Worm (Caenorhabditis elegans) whole organism, L4 larva: Measurements from ENCODE around the gene lon-3.
A peak's percentile ranks its signal among the peaks of the same experiment; 100 is the strongest.

Source experiments
- F10B5.3 ChIP-seq: sonication (generic microtip); optimal IDR thresholded peaks from 2 replicates; lab custom pipeline; 2016; ENCODE audit warnings: mild to moderate bottlenecking, missing genetic modification characterization, missing compliant biosample characterization
- F26F4.8 ChIP-seq: fragments of 200-800 bp; sonication (Bioruptor generic); conservative IDR thresholded peaks from 2 replicates; pipeline ENCODE4 v1.3.6; 2022; ENCODE audit warnings: missing genetic modification characterization, missing compliant biosample characterization
- F49E8.2 ChIP-seq: sonication (generic microtip); optimal IDR thresholded peaks from 2 replicates; lab custom pipeline; 2016; ENCODE audit warnings: missing compliant biosample characterization, mild to moderate bottlenecking, missing genetic modification characterization, borderline replicate concordance
- Y75B8A.6 ChIP-seq: fragments of 200-800 bp; sonication (Bioruptor generic); IDR thresholded peaks from 2 replicates; pipeline ENCODE4 v1.3.6; 2022; ENCODE audit warnings: missing genetic modification reagents, missing genetic modification characterization, missing compliant biosample characterization
- attf-4 ChIP-seq: sonication (generic microtip); optimal IDR thresholded peaks from 3 replicates; lab custom pipeline; 2017; ENCODE audit warnings: missing biosample characterization, missing genetic modification characterization
- ceh-28 ChIP-seq: fragments of 150-350 bp; optimal IDR thresholded peaks from 2 replicates; lab custom pipeline; 2014; ENCODE audit warnings: missing biosample characterization, missing genetic modification reagents, missing genetic modification characterization
- ceh-32 ChIP-seq: sonication (generic microtip); optimal IDR thresholded peaks from 2 replicates; lab custom pipeline; 2016; ENCODE audit warnings: mild to moderate bottlenecking, missing genetic modification characterization, missing compliant biosample characterization; ENCODE audit not compliant: poor library complexity
- ceh-44 ChIP-seq: fragments of 200-800 bp; sonication (Bioruptor generic); IDR thresholded peaks from 2 replicates; pipeline ENCODE4 v1.3.6; 2022; ENCODE audit warnings: missing genetic modification reagents, missing genetic modification characterization, missing compliant biosample characterization
- ceh-62 ChIP-seq: sonication (generic microtip); optimal IDR thresholded peaks from 2 replicates; lab custom pipeline; 2017; ENCODE audit warnings: missing biosample characterization, missing genetic modification characterization
- ceh-82 ChIP-seq: sonication (generic microtip); optimal IDR thresholded peaks from 2 replicates; lab custom pipeline; 2017; ENCODE audit warnings: missing biosample characterization, missing genetic modification characterization
- ces-1 ChIP-seq: fragments of 150-350 bp; sonication (generic microtip); optimal IDR thresholded peaks from 4 replicates; lab custom pipeline; 2014; ENCODE audit warnings: missing biosample characterization, missing genetic modification reagents, missing genetic modification characterization
- cey-2 ChIP-seq: sonication (generic microtip); optimal IDR thresholded peaks from 3 replicates; lab custom pipeline; 2017; ENCODE audit warnings: missing genetic modification characterization, mild to moderate bottlenecking, missing compliant biosample characterization, antibody characterized with exemption, borderline replicate concordance; ENCODE audit not compliant: insufficient read depth
- daf-12 ChIP-seq: fragments of 150-350 bp; optimal IDR thresholded peaks from 2 replicates; lab custom pipeline; 2014; ENCODE audit warnings: missing biosample characterization, missing genetic modification reagents, missing genetic modification characterization
- daf-16 ChIP-seq, 3 experiments: sonication (generic microtip); optimal IDR thresholded peaks; 2 replicates each; lab custom pipeline; 2016 to 2017; ENCODE audit warnings: missing genetic modification characterization in 3 of 3, missing genetic modification reagents in 3 of 3, mild to moderate bottlenecking in 2 of 3, missing compliant biosample characterization in 2 of 3, missing biosample characterization in 1 of 3, moderate library complexity in 1 of 3
- dmd-6 ChIP-seq: fragments of 200-800 bp; sonication (Bioruptor generic); IDR thresholded peaks from 2 replicates; pipeline ENCODE4 v1.3.6; 2022; ENCODE audit warnings: missing genetic modification reagents, missing genetic modification characterization, missing compliant biosample characterization
- dmd-8 ChIP-seq: fragments of 200-800 bp; sonication (Bioruptor generic); IDR thresholded peaks from 2 replicates; pipeline ENCODE4 v1.3.6; 2022; ENCODE audit warnings: missing genetic modification characterization, missing compliant biosample characterization
- dve-1 ChIP-seq: sonication (generic microtip); optimal IDR thresholded peaks from 2 replicates; lab custom pipeline; 2017; ENCODE audit warnings: antibody characterized with exemption, mild to moderate bottlenecking, missing genetic modification characterization, missing compliant biosample characterization; ENCODE audit not compliant: insufficient read depth
- hlh-30 ChIP-seq: sonication (generic microtip); optimal IDR thresholded peaks from 2 replicates; lab custom pipeline; 2017; ENCODE audit warnings: antibody characterized with exemption, mild to moderate bottlenecking, missing genetic modification characterization, missing compliant biosample characterization; ENCODE audit not compliant: insufficient read depth
- hmg-1.1 ChIP-seq: fragments of 200-800 bp; sonication (Bioruptor generic); IDR thresholded peaks from 2 replicates; pipeline ENCODE4 v1.3.6; 2022; ENCODE audit warnings: missing genetic modification reagents, missing genetic modification characterization, missing compliant biosample characterization
- lim-7 ChIP-seq: fragments of 200-800 bp; sonication (Bioruptor generic); IDR thresholded peaks from 2 replicates; pipeline ENCODE4 v1.3.6; 2022; ENCODE audit warnings: missing genetic modification characterization, missing compliant biosample characterization
- lin-38 ChIP-seq: fragments of 200-800 bp; sonication (Bioruptor generic); IDR thresholded peaks from 2 replicates; pipeline ENCODE4 v1.3.6; 2022; ENCODE audit warnings: missing genetic modification reagents, missing genetic modification characterization, missing compliant biosample characterization
- mdl-1 ChIP-seq, 2 experiments: fragments of 150-350 bp in 1 of 2; sonication (generic microtip) in 1 of 2; optimal IDR thresholded peaks; 2 replicates each; lab custom pipeline; 2014 to 2017; ENCODE audit warnings: missing biosample characterization in 2 of 2, missing genetic modification characterization in 2 of 2
- mdt-29 ChIP-seq: fragments of 200-800 bp; sonication (Bioruptor generic); IDR thresholded peaks from 2 replicates; pipeline ENCODE4 v1.3.6; 2022; ENCODE audit warnings: missing genetic modification reagents, missing genetic modification characterization, missing compliant biosample characterization
- mep-1 ChIP-seq: fragments of 150-350 bp; sonication (generic microtip); optimal IDR thresholded peaks from 3 replicates; lab custom pipeline; 2014; ENCODE audit warnings: missing biosample characterization, missing genetic modification characterization
- mes-2 ChIP-seq: sonication (generic microtip); optimal IDR thresholded peaks from 2 replicates; lab custom pipeline; 2016; ENCODE audit warnings: missing genotype, mild to moderate bottlenecking, missing genetic modification characterization, missing compliant biosample characterization; ENCODE audit not compliant: poor library complexity, severe bottlenecking
- mxl-3 ChIP-seq: fragments of 200-800 bp; sonication (Bioruptor generic); optimal IDR thresholded peaks from 2 replicates; lab custom pipeline; 2018; ENCODE audit warnings: mild to moderate bottlenecking, missing genetic modification characterization, missing compliant biosample characterization
- nhr-10 ChIP-seq: fragments of 150-350 bp; optimal IDR thresholded peaks from 2 replicates; lab custom pipeline; 2014; ENCODE audit warnings: missing biosample characterization, missing genetic modification characterization
- nhr-102 ChIP-seq: sonication (generic microtip); optimal IDR thresholded peaks from 2 replicates; lab custom pipeline; 2016; ENCODE audit warnings: mild to moderate bottlenecking, missing genetic modification characterization, moderate library complexity, missing compliant biosample characterization
- nhr-11 ChIP-seq: fragments of 150-350 bp; optimal IDR thresholded peaks from 2 replicates; lab custom pipeline; 2014; ENCODE audit warnings: missing biosample characterization, missing genetic modification characterization
- nhr-237 ChIP-seq: sonication (generic microtip); optimal IDR thresholded peaks from 2 replicates; lab custom pipeline; 2017; ENCODE audit warnings: missing biosample characterization, missing genetic modification characterization
- nhr-28 ChIP-seq: fragments of 150-350 bp; optimal IDR thresholded peaks from 2 replicates; lab custom pipeline; 2014; ENCODE audit warnings: missing biosample characterization, missing genetic modification characterization
- nhr-48 ChIP-seq: sonication (generic microtip); optimal IDR thresholded peaks from 2 replicates; lab custom pipeline; 2016; ENCODE audit warnings: mild to moderate bottlenecking, missing genetic modification characterization, missing compliant biosample characterization
- pha-4 ChIP-seq, 2 experiments: fragments of 150-350 bp in 1 of 2; fragments of 200-800 bp in 1 of 2; sonication (Bioruptor generic) in 1 of 2; IDR thresholded peaks in 1 of 2; optimal IDR thresholded peaks in 1 of 2; 2 replicates each; pipeline versions ENCODE4 v1.3.6 to Lab custom; 2014 to 2022; ENCODE audit warnings: missing genetic modification characterization in 2 of 2, missing genetic modification reagents in 2 of 2, missing biosample characterization in 1 of 2, missing compliant biosample characterization in 1 of 2
- pqm-1 ChIP-seq: sonication (generic microtip); optimal IDR thresholded peaks from 2 replicates; lab custom pipeline; 2017; ENCODE audit warnings: missing biosample characterization, missing genetic modification characterization
- rbr-2 ChIP-seq: sonication (generic microtip); optimal IDR thresholded peaks from 2 replicates; lab custom pipeline; 2016; ENCODE audit warnings: missing genotype, missing genetic modification characterization, missing compliant biosample characterization
- saeg-2 ChIP-seq: fragments of 200-800 bp; sonication (Bioruptor generic); IDR thresholded peaks from 2 replicates; pipeline ENCODE4 v1.3.6; 2022; ENCODE audit warnings: missing genetic modification reagents, missing genetic modification characterization, missing compliant biosample characterization
- skn-1 ChIP-seq: fragments of 150-350 bp; optimal IDR thresholded peaks from 2 replicates; lab custom pipeline; 2014; ENCODE audit warnings: missing biosample characterization, missing genetic modification characterization
- snpc-4 ChIP-seq: fragments of 150-350 bp; optimal IDR thresholded peaks from 2 replicates; lab custom pipeline; 2014; ENCODE audit warnings: missing biosample characterization, missing genetic modification characterization
- spr-3 ChIP-seq: fragments of 200-800 bp; sonication (Bioruptor generic); optimal IDR thresholded peaks from 2 replicates; lab custom pipeline; 2018; ENCODE audit warnings: mild to moderate bottlenecking, missing genetic modification characterization, missing compliant biosample characterization
- tag-97 ChIP-seq: fragments of 200-800 bp; sonication (Bioruptor generic); IDR thresholded peaks from 2 replicates; pipeline ENCODE4 v1.3.6; 2022; ENCODE audit warnings: missing genetic modification characterization, missing compliant biosample characterization
- unc-62 ChIP-seq, 3 experiments: fragments of 150-350 bp in 1 of 3; sonication (generic microtip); optimal IDR thresholded peaks in 2 of 3; peaks in 1 of 3; 1 replicate in 1 of 3; 2 replicates in 2 of 3; lab custom pipeline; 2014 to 2017; ENCODE audit warnings: missing biosample characterization in 3 of 3, missing genetic modification characterization in 3 of 3, missing genetic modification reagents in 3 of 3, missing genotype in 1 of 3
- vab-7 ChIP-seq: fragments of 200-800 bp; sonication (Bioruptor generic); IDR thresholded peaks from 2 replicates; pipeline ENCODE4 v1.3.6; 2022; ENCODE audit warnings: missing genetic modification reagents, missing genetic modification characterization, missing compliant biosample characterization
- zag-1 ChIP-seq: fragments of 150-350 bp; optimal IDR thresholded peaks from 2 replicates; lab custom pipeline; 2014; ENCODE audit warnings: missing biosample characterization, missing genetic modification characterization
- zfp-2 ChIP-seq: sonication (generic microtip); optimal IDR thresholded peaks from 2 replicates; lab custom pipeline; 2016; ENCODE audit warnings: mild to moderate bottlenecking, missing genetic modification characterization, missing compliant biosample characterization
- zip-11 ChIP-seq: fragments of 200-800 bp; sonication (Bioruptor generic); IDR thresholded peaks from 2 replicates; pipeline ENCODE4 v1.3.6; 2022; ENCODE audit warnings: missing genetic modification characterization, missing compliant biosample characterization
- zip-2 ChIP-seq: fragments of 150-350 bp; optimal IDR thresholded peaks from 2 replicates; lab custom pipeline; 2014; ENCODE audit warnings: missing biosample characterization, missing genetic modification characterization

Gene lon-3

DNA sequence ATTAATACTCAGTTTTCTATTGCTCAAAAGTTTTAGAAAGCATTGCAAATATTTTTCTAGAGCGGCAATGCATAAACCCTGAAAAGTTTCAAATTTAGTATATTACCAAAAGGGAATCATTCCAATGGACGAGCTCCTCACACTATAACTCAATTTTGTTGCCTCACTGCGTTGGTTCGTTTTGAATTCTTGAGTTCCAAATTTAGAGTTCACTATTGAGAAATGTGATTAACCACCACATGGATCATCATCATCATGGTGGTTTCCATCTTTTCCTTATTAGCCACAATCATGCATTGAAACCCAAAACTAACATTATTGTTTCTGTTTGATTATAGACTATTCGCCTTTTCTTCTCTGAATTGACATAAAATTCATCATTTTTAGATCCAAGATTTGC, 11.5 kb upstream of the lon-3 start:
- TF ChIP-seq cey-2, result no peak
- no peak for TF ChIP-seq pha-4 (GFP tag; IDR thresholded peaks at IDR 0.05; lab: Robert Waterston, UW)
- no peak for TF ChIP-seq pha-4 (tag; optimal IDR thresholded peaks at IDR 0.05; lab: Kevin White, UChicago)
- peak; percentile 34 for TF ChIP-seq ces-1 (GFP tag; lab: Kevin White, UChicago)

DNA sequence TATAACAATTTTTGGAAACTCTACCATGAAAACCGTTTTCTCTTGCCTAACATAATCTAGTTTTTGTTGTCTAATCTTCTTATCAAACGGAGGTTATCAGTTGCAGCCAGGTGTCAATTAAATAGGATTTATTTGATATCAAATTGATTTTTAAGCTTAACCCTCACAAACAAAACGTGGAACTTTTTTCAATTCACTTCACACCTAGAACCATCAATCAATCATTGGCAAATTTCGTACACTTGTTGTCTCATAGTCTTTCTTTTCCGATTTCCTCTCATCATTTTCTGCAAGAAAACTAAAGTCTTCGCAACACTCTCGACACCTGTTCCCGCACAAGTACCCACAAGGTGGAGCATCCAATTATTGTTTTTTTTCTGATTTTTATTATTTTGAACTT, 10.2 kb upstream of the lon-3 start:
- TF ChIP-seq pqm-1 (tag; lab: Kevin White, UChicago) (peak; percentile 3), mdt-29 (GFP tag; lab: Robert Waterston, UW) (no peak), unc-62 (GFP tag; optimal IDR thresholded peaks at IDR 0.05 in 1 of 2; lab: Kevin White, UChicago) (peak in 1 of 2 experiments; percentile 58), unc-62 (tag; optimal IDR thresholded peaks at IDR 0.05; lab: Kevin White, UChicago) (no peak), zfp-2 (no peak), zip-11 (no peak), dve-1 (tag; lab: Kevin White, UChicago) (peak; percentile 15), ceh-32 (no peak), dmd-6 (GFP tag; lab: Robert Waterston, UW) (peak; percentile 87), lin-38 (GFP tag; lab: Robert Waterston, UW) (no peak), skn-1 (no peak), lim-7 (no peak), daf-12 (tag; lab: Kevin White, UChicago) (no peak), tag-97 (no peak), nhr-10 (tag; lab: Kevin White, UChicago) (no peak), Y75B8A.6 (GFP tag; lab: Robert Waterston, UW) (no peak), pha-4 (GFP tag; IDR thresholded peaks at IDR 0.05; lab: Robert Waterston, UW) (no peak), pha-4 (tag; optimal IDR thresholded peaks at IDR 0.05; lab: Kevin White, UChicago) (no peak), mes-2 (no peak), zip-2 (tag; lab: Kevin White, UChicago) (no peak), ceh-28 (tag; lab: Kevin White, UChicago) (no peak), vab-7 (GFP tag; lab: Robert Waterston, UW) (no peak), daf-16 (GFP tag; optimal IDR thresholded peaks at IDR 0.05; lab: Kevin White, UChicago) (peak in 1 of 2 experiments; percentile 65), daf-16 (tag; optimal IDR thresholded peaks at IDR 0.05; lab: Kevin White, UChicago) (no peak)

DNA sequence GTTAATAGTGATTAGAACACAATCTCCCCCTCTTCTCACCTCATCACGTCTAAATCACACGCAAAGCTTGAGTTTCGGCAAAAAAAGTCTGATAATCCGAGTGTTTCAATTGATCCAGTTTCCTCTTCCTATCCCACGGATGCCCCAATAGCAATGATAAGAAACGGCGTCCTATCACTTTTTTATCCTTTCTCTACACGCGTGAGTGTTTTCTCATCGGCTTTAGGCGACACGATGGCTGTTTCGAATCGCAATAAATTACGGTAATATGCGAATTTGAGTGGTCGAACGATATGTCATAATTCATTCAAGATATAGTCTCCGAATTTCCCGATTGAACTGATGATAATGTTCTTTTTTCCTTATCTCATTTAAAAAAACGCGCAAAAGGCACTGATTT, 1.0 kb upstream of the lon-3 start:
- TF ChIP-seq F26F4.8 (GFP tag; lab: Robert Waterston, UW) (no peak), vab-7 (GFP tag; lab: Robert Waterston, UW) (no peak), ceh-82 (no peak), nhr-11 (no peak), rbr-2 (tag; lab: Kevin White, UChicago) (no peak), snpc-4 (tag; lab: Kevin White, UChicago) (no peak), nhr-237 (no peak), nhr-28 (tag; lab: Kevin White, UChicago) (peak; percentile 63), mep-1 (tag; lab: Kevin White, UChicago) (no peak), mxl-3 (peak; percentile 77), zip-2 (tag; lab: Kevin White, UChicago) (no peak), F10B5.3 (tag; lab: Kevin White, UChicago) (no peak), hlh-30 (tag; lab: Kevin White, UChicago) (peak; percentile 34), hmg-1.1 (GFP tag; lab: Robert Waterston, UW) (no peak), Y75B8A.6 (GFP tag; lab: Robert Waterston, UW) (no peak), saeg-2 (no peak), zag-1 (tag; lab: Kevin White, UChicago) (no peak), ceh-44 (no peak), nhr-102 (tag; lab: Kevin White, UChicago) (no peak), pha-4 (GFP tag; IDR thresholded peaks at IDR 0.05; lab: Robert Waterston, UW) (no peak), pha-4 (tag; optimal IDR thresholded peaks at IDR 0.05; lab: Kevin White, UChicago) (no peak), spr-3 (GFP tag; lab: Kevin White, UChicago) (no peak), attf-4 (tag; lab: Kevin White, UChicago) (no peak), daf-16 (GFP tag; optimal IDR thresholded peaks at IDR 0.05; lab: Kevin White, UChicago) (no peak), daf-16 (tag; optimal IDR thresholded peaks at IDR 0.05; lab: Kevin White, UChicago) (no peak), ceh-62 (no peak), F49E8.2 (no peak), mdl-1 (tag; optimal IDR thresholded peaks at IDR 0.05; lab: Kevin White, UChicago) (peak in 1 of 2 experiments; percentile 57), nhr-48 (tag; lab: Kevin White, UChicago) (peak; percentile 60), dmd-8 (no peak), skn-1 (no peak)
